Fruit fly (Drosophila melanogaster) whole organism, embryonic: ENCODE measurements around the gene fwe.

Source experiments
- Asciz ChIP-seq: fragments of 200-800 bp; sonication (Bioruptor generic); optimal IDR thresholded peaks from 2 replicates; lab custom pipeline; 2017; ENCODE audit warnings: missing biosample characterization, mild to moderate bottlenecking, missing genetic modification characterization, missing genetic modification reagents
- CG10209 ChIP-seq: fragments of 200-800 bp; sonication (Bioruptor generic); optimal IDR thresholded peaks from 3 replicates; lab custom pipeline; 2017; ENCODE audit warnings: missing biosample characterization, mild to moderate bottlenecking, missing genetic modification characterization, missing genetic modification reagents
- CG10267 ChIP-seq: fragments of 200-800 bp; sonication (Bioruptor generic); optimal IDR thresholded peaks from 2 replicates; lab custom pipeline; 2018; ENCODE audit warnings: missing biosample characterization, mild to moderate bottlenecking, missing genetic modification characterization, moderate library complexity
- CG10959 ChIP-seq: fragments of 200-800 bp; sonication (Bioruptor generic); IDR thresholded peaks from 2 replicates; pipeline ENCODE4 v1.3.6; 2022; ENCODE audit warnings: missing biosample characterization, missing genetic modification characterization
- CG11085 ChIP-seq: fragments of 200-800 bp; sonication (Bioruptor generic); IDR thresholded peaks from 2 replicates; pipeline ENCODE4 v1.3.6; 2022; ENCODE audit warnings: missing biosample characterization, missing genetic modification characterization
- CG11504 ChIP-seq: fragments of 200-800 bp; sonication (Bioruptor generic); optimal IDR thresholded peaks from 3 replicates; lab custom pipeline; 2019; ENCODE audit warnings: missing biosample characterization, mild to moderate bottlenecking, missing genetic modification characterization, moderate library complexity
- CG11696 ChIP-seq: fragments of 200-800 bp; sonication (Bioruptor generic); IDR thresholded peaks from 2 replicates; pipeline ENCODE4 v1.3.6; 2022; ENCODE audit warnings: missing biosample characterization, missing genetic modification characterization
- CG12769 ChIP-seq: fragments of 200-800 bp; sonication (Bioruptor generic); optimal IDR thresholded peaks from 2 replicates; lab custom pipeline; 2019; ENCODE audit warnings: missing biosample characterization, mild to moderate bottlenecking, missing genetic modification characterization, moderate library complexity
- CG13775 ChIP-seq: fragments of 200-800 bp; sonication (Bioruptor generic); optimal IDR thresholded peaks from 3 replicates; lab custom pipeline; 2017; ENCODE audit warnings: missing biosample characterization, mild to moderate bottlenecking, missing genetic modification characterization
- CG14965 ChIP-seq: fragments of 200-800 bp; sonication (Bioruptor generic); optimal IDR thresholded peaks from 2 replicates; lab custom pipeline; 2016; ENCODE audit warnings: missing biosample characterization, missing genetic modification characterization, borderline replicate concordance
- CG16813 ChIP-seq: fragments of 200-800 bp; sonication (Bioruptor generic); IDR thresholded peaks from 3 replicates; pipeline ENCODE4 v1.3.6; 2022; ENCODE audit warnings: missing biosample characterization, missing genetic modification characterization; ENCODE audit not compliant: partially characterized antibody
- CG17361 ChIP-seq: fragments of 200-800 bp; sonication (Bioruptor generic); IDR thresholded peaks from 3 replicates; pipeline ENCODE4 v1.3.6; 2022; ENCODE audit warnings: missing biosample characterization, missing genetic modification characterization
- CG3065 ChIP-seq: fragments of 200-800 bp; sonication (Bioruptor generic); optimal IDR thresholded peaks from 2 replicates; lab custom pipeline; 2016; ENCODE audit warnings: missing biosample characterization, missing genetic modification characterization
- CG32767 ChIP-seq: fragments of 200-800 bp; sonication (Bioruptor generic); IDR thresholded peaks from 2 replicates; pipeline ENCODE4 v1.3.6; 2022; ENCODE audit warnings: missing biosample characterization, missing genetic modification characterization
- CG34376 ChIP-seq: fragments of 200-800 bp; sonication (Bioruptor generic); optimal IDR thresholded peaks from 2 replicates; lab custom pipeline; 2018; ENCODE audit warnings: missing biosample characterization, mild to moderate bottlenecking, missing genetic modification characterization
- CG4282 ChIP-seq: fragments of 200-800 bp; sonication (Bioruptor generic); optimal IDR thresholded peaks from 2 replicates; lab custom pipeline; 2016; ENCODE audit warnings: missing biosample characterization, missing genetic modification characterization
- CG5245 ChIP-seq: fragments of 200-800 bp; sonication (Bioruptor generic); optimal IDR thresholded peaks from 3 replicates; lab custom pipeline; 2016; ENCODE audit warnings: missing biosample characterization, missing genetic modification characterization
- CG7556 ChIP-seq: fragments of 200-800 bp; sonication (Bioruptor generic); optimal IDR thresholded peaks from 2 replicates; lab custom pipeline; 2017; ENCODE audit warnings: missing biosample characterization, mild to moderate bottlenecking, missing genetic modification characterization
- CG7839 ChIP-seq: fragments of 200-800 bp; sonication (Bioruptor generic); optimal IDR thresholded peaks from 3 replicates; lab custom pipeline; 2018; ENCODE audit warnings: missing biosample characterization, mild to moderate bottlenecking, missing genetic modification characterization, moderate library complexity
- CG8388 ChIP-seq: fragments of 200-800 bp; sonication (Bioruptor generic); optimal IDR thresholded peaks from 2 replicates; lab custom pipeline; 2019; ENCODE audit warnings: missing biosample characterization, mild to moderate bottlenecking, missing genetic modification characterization, moderate library complexity
- CG8924 ChIP-seq: fragments of 200-800 bp; optimal IDR thresholded peaks from 3 replicates; lab custom pipeline; 2019; ENCODE audit warnings: missing biosample characterization, mild to moderate bottlenecking, missing genetic modification characterization, moderate library complexity
- CG9437 ChIP-seq: fragments of 200-800 bp; sonication (Bioruptor generic); optimal IDR thresholded peaks from 2 replicates; lab custom pipeline; 2018; ENCODE audit warnings: missing biosample characterization, mild to moderate bottlenecking, missing genetic modification characterization
- E2f2 ChIP-seq: fragments of 200-800 bp; sonication (Bioruptor generic); IDR thresholded peaks from 2 replicates; pipeline ENCODE4 v1.3.6; 2022; ENCODE audit warnings: missing biosample characterization, missing genetic modification characterization
- Lhr ChIP-seq: fragments of 200-800 bp; sonication (Bioruptor generic); optimal IDR thresholded peaks from 3 replicates; lab custom pipeline; 2017; ENCODE audit warnings: mild to moderate bottlenecking, missing biosample characterization, missing genetic modification reagents, missing genetic modification characterization
- Mad ChIP-seq: fragments of 200-800 bp; sonication (Bioruptor generic); optimal IDR thresholded peaks from 2 replicates; lab custom pipeline; 2016; ENCODE audit warnings: missing biosample characterization, missing genetic modification characterization
- Max ChIP-seq: fragments of 200-800 bp; sonication (Bioruptor generic); optimal IDR thresholded peaks from 2 replicates; lab custom pipeline; 2016; ENCODE audit warnings: missing biosample characterization, mild to moderate bottlenecking, missing genetic modification characterization
- Sin3A ChIP-seq: fragments of >200 bp; optimal IDR thresholded peaks from 2 replicates; lab custom pipeline; 2018
- Trl ChIP-seq, 3 experiments: fragments of >200 bp in 2 of 3; fragments of 200-800 bp in 1 of 3; sonication (Bioruptor generic) in 1 of 3; optimal IDR thresholded peaks; 2 replicates in 1 of 3; 3 replicates in 2 of 3; lab custom pipeline; 2016 to 2017; ENCODE audit warnings: missing biosample characterization in 1 of 3, missing genetic modification characterization in 1 of 3
- ap ChIP-seq: fragments of 200-800 bp; sonication (Bioruptor generic); IDR thresholded peaks from 2 replicates; pipeline ENCODE4 v1.3.6; 2022; ENCODE audit warnings: missing biosample characterization, missing genetic modification characterization
- bab2 ChIP-seq: fragments of 200-800 bp; sonication (Bioruptor generic); optimal IDR thresholded peaks from 2 replicates; lab custom pipeline; 2016; ENCODE audit warnings: missing biosample characterization, missing genetic modification characterization
- ci ChIP-seq: fragments of 200-800 bp; sonication (Bioruptor generic); IDR thresholded peaks from 3 replicates; pipeline ENCODE4 v1.3.6; 2022; ENCODE audit warnings: missing biosample characterization, missing genetic modification characterization
- dmrt11E ChIP-seq: fragments of 200-800 bp; sonication (Bioruptor generic); optimal IDR thresholded peaks from 3 replicates; lab custom pipeline; 2018; ENCODE audit warnings: missing biosample characterization, mild to moderate bottlenecking, missing genetic modification characterization, moderate library complexity
- ewg ChIP-seq: fragments of 200-800 bp; sonication (Bioruptor generic); optimal IDR thresholded peaks from 3 replicates; lab custom pipeline; 2017; ENCODE audit warnings: mild to moderate bottlenecking, missing biosample characterization, missing genetic modification reagents, missing genetic modification characterization
- fd96Cb ChIP-seq: fragments of 200-800 bp; sonication (Bioruptor generic); optimal IDR thresholded peaks from 2 replicates; lab custom pipeline; 2018; ENCODE audit warnings: missing biosample characterization, mild to moderate bottlenecking, missing genetic modification characterization, moderate library complexity
- gem ChIP-seq: fragments of 200-800 bp; sonication (Bioruptor generic); optimal IDR thresholded peaks from 2 replicates; lab custom pipeline; 2019; ENCODE audit warnings: missing biosample characterization, mild to moderate bottlenecking, missing genetic modification characterization, moderate library complexity
- gro ChIP-seq: fragments of 200-800 bp; sonication (Bioruptor generic); optimal IDR thresholded peaks from 2 replicates; lab custom pipeline; 2016; ENCODE audit warnings: missing biosample characterization, missing genetic modification characterization
- lmd ChIP-seq: fragments of 200-800 bp; sonication (Bioruptor generic); IDR thresholded peaks from 2 replicates; pipeline ENCODE4 v1.3.6; 2022; ENCODE audit warnings: missing biosample characterization, missing genetic modification characterization
- onecut ChIP-seq: fragments of 200-800 bp; sonication (Bioruptor generic); IDR thresholded peaks from 2 replicates; pipeline ENCODE4 v1.3.6; 2022; ENCODE audit warnings: missing biosample characterization, missing genetic modification characterization
- sr ChIP-seq: fragments of 200-800 bp; sonication (Bioruptor generic); IDR thresholded peaks from 3 replicates; pipeline ENCODE4 v1.3.6; 2022; ENCODE audit warnings: missing biosample characterization, missing genetic modification characterization
- tio ChIP-seq: fragments of 200-800 bp; sonication (Bioruptor generic); optimal IDR thresholded peaks from 2 replicates; lab custom pipeline; 2017; ENCODE audit warnings: missing biosample characterization, missing genetic modification characterization, inconsistent platforms
- trem ChIP-seq: fragments of 200-800 bp; optimal IDR thresholded peaks from 3 replicates; lab custom pipeline; 2019; ENCODE audit warnings: missing biosample characterization, mild to moderate bottlenecking, missing genetic modification characterization, moderate library complexity
- zfh1 ChIP-seq: fragments of 200-800 bp; sonication (Bioruptor generic); IDR thresholded peaks from 3 replicates; pipeline ENCODE4 v1.3.6; 2022; ENCODE audit warnings: missing biosample characterization, missing genetic modification characterization

Gene fwe

dm6 chr3L:15794311-15794710, 21.9 kb downstream of the fwe start (continued):
- peak; percentile 34 for TF ChIP-seq CG7839
- peak; percentile 15; the same call in 1 of the 2 replicates for TF ChIP-seq E2f2 (GFP tag; lab: Robert Waterston, UW)
- TF ChIP-seq Max = no peak
- no peak for TF ChIP-seq CG3065
- no peak for TF ChIP-seq Lhr (GFP tag; lab: Kevin White, UChicago)
- no peak for TF ChIP-seq CG4282 (GFP tag; lab: Kevin White, UChicago)
- no peak for TF ChIP-seq Trl (optimal IDR thresholded peaks at IDR 0.05; lab: Kevin White, UChicago)
- TF ChIP-seq Trl (GFP tag; optimal IDR thresholded peaks at IDR 0.05; lab: Kevin White, UChicago) = no peak
- TF ChIP-seq CG17361 = 0 out of 3 replicates have a peak, but pooled peaks have one; percentile 39
- TF ChIP-seq sr = no peak
- TF ChIP-seq CG11696 (GFP tag; lab: Robert Waterston, UW) = no peak
- no peak for TF ChIP-seq CG14965 (GFP tag; lab: Kevin White, UChicago)
- TF ChIP-seq CG34376 (GFP tag; lab: Kevin White, UChicago) = no peak
- no peak for TF ChIP-seq CG9437 (GFP tag; lab: Kevin White, UChicago)
- peak; percentile 71; the same call in 2 of the 3 replicates for TF ChIP-seq ci (GFP tag; lab: Robert Waterston, UW)
- no peak for TF ChIP-seq CG16813 (GFP tag; lab: Robert Waterston, UW)
- TF ChIP-seq tio = peak; percentile 21
- TF ChIP-seq CG11504 (tag; lab: Kevin White, UChicago) = peak; percentile 54
- peak; percentile 35 for TF ChIP-seq CG13775 (GFP tag; lab: Kevin White, UChicago)
- peak; percentile 75 for TF ChIP-seq CG10959 (GFP tag; lab: Robert Waterston, UW)
- peak; percentile 31 for TF ChIP-seq Mad (GFP tag; lab: Kevin White, UChicago)
- TF ChIP-seq CG11085 (GFP tag; lab: Robert Waterston, UW) = no peak
- no peak for TF ChIP-seq Asciz (GFP tag; lab: Kevin White, UChicago)
- peak; percentile 45 for TF ChIP-seq CG8388 (GFP tag; lab: Kevin White, UChicago)
- TF ChIP-seq gem = peak; percentile 70
- peak; percentile 15 for TF ChIP-seq ewg (GFP tag; lab: Kevin White, UChicago)
- TF ChIP-seq lmd (GFP tag; lab: Robert Waterston, UW) = 0 out of 2 replicates have a peak, but pooled peaks have one; percentile 36
- TF ChIP-seq CG12769 = peak; percentile 6
- TF ChIP-seq CG32767 (GFP tag; lab: Robert Waterston, UW) = peak; percentile 52; the same call in 1 of the 2 replicates
- peak; percentile 43 for TF ChIP-seq onecut (GFP tag; lab: Robert Waterston, UW)
- TF ChIP-seq CG10267 = peak; percentile 39
- no peak; the same call in 2 of the 3 replicates for TF ChIP-seq zfh1 (GFP tag; lab: Robert Waterston, UW)
- TF ChIP-seq bab2 (GFP tag; lab: Kevin White, UChicago) = peak; percentile 12
- TF ChIP-seq fd96Cb (tag; lab: Kevin White, UChicago) = peak; percentile 25
- peak; percentile 1 for TF ChIP-seq CG5245
- no peak for TF ChIP-seq trem (tag; lab: Kevin White, UChicago)
- TF ChIP-seq Sin3A (lab: Kevin White, UChicago) = no peak
- peak; percentile 37 for TF ChIP-seq CG10209
- no peak for TF ChIP-seq ap (GFP tag; lab: Robert Waterston, UW)
- peak; percentile 56 for TF ChIP-seq CG8924 (tag; lab: Kevin White, UChicago)
- no peak for TF ChIP-seq gro
- TF ChIP-seq CG7556 (GFP tag; lab: Kevin White, UChicago) = peak; percentile 54
- TF ChIP-seq dmrt11E (tag; lab: Kevin White, UChicago) = peak; percentile 81
- TF ChIP-seq, all 482 proteins: peak for 134
